Fruit fly (Drosophila melanogaster) whole organism, embryonic: ENCODE measurements around the gene Rab5.

ENCODE experiments used
- Antp ChIP-seq: fragments of 200-800 bp; sonication (Bioruptor generic); optimal IDR thresholded peaks from 3 replicates; lab custom pipeline; 2016; ENCODE audit warnings: missing biosample characterization, missing genetic modification characterization
- BtbVII ChIP-seq: fragments of 200-800 bp; sonication (Bioruptor generic); optimal IDR thresholded peaks from 3 replicates; lab custom pipeline; 2017; ENCODE audit warnings: missing biosample characterization, mild to moderate bottlenecking, missing genetic modification characterization
- CG10321 ChIP-seq: fragments of 200-800 bp; sonication (Bioruptor generic); IDR thresholded peaks from 2 replicates; pipeline ENCODE4 v1.3.6; 2022; ENCODE audit warnings: missing biosample characterization, missing genetic modification characterization
- CG10462 ChIP-seq: fragments of 200-800 bp; sonication (Bioruptor generic); optimal IDR thresholded peaks from 2 replicates; lab custom pipeline; 2016; ENCODE audit warnings: missing biosample characterization, missing genetic modification characterization
- CG10565 ChIP-seq: fragments of 200-800 bp; sonication (Bioruptor generic); optimal IDR thresholded peaks from 3 replicates; lab custom pipeline; 2016; ENCODE audit warnings: missing biosample characterization, mild to moderate bottlenecking, missing genetic modification characterization
- CG12219 ChIP-seq: fragments of 200-800 bp; sonication (Bioruptor generic); optimal IDR thresholded peaks from 3 replicates; lab custom pipeline; 2018; ENCODE audit warnings: missing biosample characterization, mild to moderate bottlenecking, missing genetic modification characterization
- CG15514 ChIP-seq: fragments of 200-800 bp; sonication (Bioruptor generic); optimal IDR thresholded peaks from 3 replicates; lab custom pipeline; 2017; ENCODE audit warnings: missing biosample characterization, missing genetic modification characterization, mild to moderate bottlenecking, moderate library complexity, missing genetic modification reagents
- CG15601 ChIP-seq: fragments of 200-800 bp; sonication (Bioruptor generic); optimal IDR thresholded peaks from 3 replicates; lab custom pipeline; 2019; ENCODE audit warnings: missing biosample characterization, mild to moderate bottlenecking, missing genetic modification characterization, moderate library complexity
- CG15696 ChIP-seq: fragments of 200-800 bp; sonication (Bioruptor generic); optimal IDR thresholded peaks from 2 replicates; lab custom pipeline; 2019; ENCODE audit warnings: missing biosample characterization, mild to moderate bottlenecking, missing genetic modification characterization, moderate library complexity
- CG17186 ChIP-seq: fragments of 200-800 bp; sonication (Bioruptor generic); optimal IDR thresholded peaks from 3 replicates; lab custom pipeline; 2017; ENCODE audit warnings: missing biosample characterization, missing genetic modification reagents, missing genetic modification characterization
- CG17361 ChIP-seq: fragments of 200-800 bp; sonication (Bioruptor generic); IDR thresholded peaks from 3 replicates; pipeline ENCODE4 v1.3.6; 2022; ENCODE audit warnings: missing biosample characterization, missing genetic modification characterization
- CG17568 ChIP-seq: fragments of 200-800 bp; sonication (Bioruptor generic); optimal IDR thresholded peaks from 2 replicates; lab custom pipeline; 2018; ENCODE audit warnings: missing biosample characterization, mild to moderate bottlenecking, missing genetic modification characterization, moderate library complexity
- CG2712 ChIP-seq: fragments of 200-800 bp; optimal IDR thresholded peaks from 3 replicates; lab custom pipeline; 2019; ENCODE audit warnings: missing biosample characterization, mild to moderate bottlenecking, missing genetic modification characterization, moderate library complexity
- CG30403 ChIP-seq: fragments of 200-800 bp; sonication (Bioruptor generic); optimal IDR thresholded peaks from 3 replicates; lab custom pipeline; 2016; ENCODE audit warnings: missing biosample characterization, missing genetic modification characterization
- CG31224 ChIP-seq: fragments of 200-800 bp; sonication (Bioruptor generic); IDR thresholded peaks from 2 replicates; pipeline ENCODE4 v1.3.6; 2022; ENCODE audit warnings: missing biosample characterization, missing genetic modification characterization
- CG32532 ChIP-seq: fragments of 200-800 bp; sonication (Bioruptor generic); IDR thresholded peaks from 2 replicates; pipeline ENCODE4 v1.3.6; 2022; ENCODE audit warnings: missing biosample characterization, missing genetic modification characterization
- CG4360 ChIP-seq: fragments of 200-800 bp; sonication (Bioruptor generic); IDR thresholded peaks from 2 replicates; pipeline ENCODE4 v1.3.6; 2022; ENCODE audit warnings: missing biosample characterization, missing genetic modification characterization
- CG4404 ChIP-seq: fragments of 200-800 bp; sonication (Bioruptor generic); IDR thresholded peaks from 2 replicates; pipeline ENCODE4 v1.3.6; 2022; ENCODE audit warnings: missing biosample characterization, missing genetic modification characterization
- CG7556 ChIP-seq: fragments of 200-800 bp; sonication (Bioruptor generic); optimal IDR thresholded peaks from 2 replicates; lab custom pipeline; 2017; ENCODE audit warnings: missing biosample characterization, mild to moderate bottlenecking, missing genetic modification characterization
- CG8924 ChIP-seq: fragments of 200-800 bp; optimal IDR thresholded peaks from 3 replicates; lab custom pipeline; 2019; ENCODE audit warnings: missing biosample characterization, mild to moderate bottlenecking, missing genetic modification characterization, moderate library complexity
- D ChIP-seq, 2 experiments: fragments of 200-800 bp in 1 of 2; fragments of >200 bp in 1 of 2; sonication (Bioruptor generic) in 1 of 2; optimal IDR thresholded peaks; 2 replicates in 1 of 2; 3 replicates in 1 of 2; lab custom pipeline; 2017; ENCODE audit warnings: mild to moderate bottlenecking in 1 of 2, missing biosample characterization in 1 of 2, missing genetic modification characterization in 1 of 2, missing genetic modification reagents in 1 of 2
- D19A ChIP-seq: fragments of 200-800 bp; optimal IDR thresholded peaks from 3 replicates; lab custom pipeline; 2019; ENCODE audit warnings: missing biosample characterization, mild to moderate bottlenecking, missing genetic modification characterization, moderate library complexity
- Doc2 ChIP-seq: fragments of 200-800 bp; sonication (Bioruptor generic); IDR thresholded peaks from 2 replicates; pipeline ENCODE4 v1.3.6; 2022; ENCODE audit warnings: missing biosample characterization, missing genetic modification characterization
- Doc3 ChIP-seq: fragments of 200-800 bp; sonication (Bioruptor generic); IDR thresholded peaks from 3 replicates; pipeline ENCODE4 v1.3.6; 2022; ENCODE audit warnings: missing biosample characterization, missing genetic modification characterization; ENCODE audit not compliant: partially characterized antibody
- Ets65A ChIP-seq: fragments of 200-800 bp; sonication (Bioruptor generic); peaks from one replicate; lab custom pipeline; 2016; ENCODE audit warnings: missing biosample characterization, missing genetic modification characterization
- Fer2 ChIP-seq: fragments of 200-800 bp; sonication (Bioruptor generic); optimal IDR thresholded peaks from 2 replicates; lab custom pipeline; 2018; ENCODE audit warnings: missing biosample characterization, mild to moderate bottlenecking, missing genetic modification characterization, moderate library complexity
- Hsf ChIP-seq: fragments of 200-800 bp; sonication (Bioruptor generic); optimal IDR thresholded peaks from 3 replicates; lab custom pipeline; 2016; ENCODE audit warnings: missing biosample characterization, missing genetic modification characterization
- Neu2 ChIP-seq: fragments of 200-800 bp; sonication (Bioruptor generic); optimal IDR thresholded peaks from 3 replicates; lab custom pipeline; 2016; ENCODE audit warnings: missing biosample characterization, missing genetic modification characterization, borderline replicate concordance
- NfI ChIP-seq: fragments of 200-800 bp; sonication (Bioruptor generic); optimal IDR thresholded peaks from 3 replicates; lab custom pipeline; 2018; ENCODE audit warnings: missing biosample characterization, mild to moderate bottlenecking, missing genetic modification characterization, moderate library complexity
- Oaz ChIP-seq: fragments of 200-800 bp; sonication (Bioruptor generic); IDR thresholded peaks from 2 replicates; pipeline ENCODE4 v1.3.6; 2022; ENCODE audit warnings: missing biosample characterization, missing genetic modification characterization
- Taf1 ChIP-seq: fragments of 200-800 bp; sonication (Bioruptor generic); IDR thresholded peaks from 2 replicates; pipeline ENCODE4 v1.3.6; 2022; ENCODE audit warnings: missing biosample characterization, missing genetic modification characterization
- bowl ChIP-seq: fragments of 200-800 bp; sonication (Bioruptor generic); IDR thresholded peaks from 2 replicates; pipeline ENCODE4 v1.3.6; 2022; ENCODE audit warnings: missing biosample characterization, missing genetic modification characterization
- bsh ChIP-seq, 2 experiments: fragments of 200-800 bp; sonication (Bioruptor generic); optimal IDR thresholded peaks; 2 replicates each; lab custom pipeline; 2017 to 2018; ENCODE audit warnings: mild to moderate bottlenecking in 2 of 2, missing biosample characterization in 2 of 2, missing genetic modification characterization in 2 of 2, moderate library complexity in 1 of 2
- cas ChIP-seq: fragments of 200-800 bp; sonication (Bioruptor generic); IDR thresholded peaks from 2 replicates; pipeline ENCODE4 v1.3.6; 2022; ENCODE audit warnings: missing biosample characterization, missing genetic modification characterization
- cg ChIP-seq: fragments of 200-800 bp; sonication (Bioruptor generic); optimal IDR thresholded peaks from 3 replicates; lab custom pipeline; 2019; ENCODE audit warnings: missing biosample characterization, mild to moderate bottlenecking, missing genetic modification characterization, moderate library complexity
- chif ChIP-seq, 2 experiments: fragments of 200-800 bp; sonication (Bioruptor generic); optimal IDR thresholded peaks; 3 replicates each; lab custom pipeline; 2016; ENCODE audit warnings: missing biosample characterization in 2 of 2, missing genetic modification characterization in 2 of 2
- dm ChIP-seq: fragments of 200-800 bp; sonication (Bioruptor generic); optimal IDR thresholded peaks from 3 replicates; lab custom pipeline; 2016; ENCODE audit warnings: missing biosample characterization, missing genetic modification characterization
- emc ChIP-seq: fragments of 200-800 bp; sonication (Bioruptor generic); optimal IDR thresholded peaks from 2 replicates; lab custom pipeline; 2016; ENCODE audit warnings: missing biosample characterization, missing genetic modification characterization
- fd64A ChIP-seq: fragments of 200-800 bp; sonication (Bioruptor generic); optimal IDR thresholded peaks from 3 replicates; lab custom pipeline; 2018; ENCODE audit warnings: missing biosample characterization, mild to moderate bottlenecking, missing genetic modification characterization
- gsb-n ChIP-seq: fragments of 200-800 bp; sonication (Bioruptor generic); optimal IDR thresholded peaks from 3 replicates; lab custom pipeline; 2018; ENCODE audit warnings: missing biosample characterization, mild to moderate bottlenecking, missing genetic modification characterization
- h ChIP-seq: fragments of >200 bp; optimal IDR thresholded peaks from 2 replicates; lab custom pipeline; 2017
- mam ChIP-seq: fragments of 200-800 bp; sonication (Bioruptor generic); optimal IDR thresholded peaks from 3 replicates; lab custom pipeline; 2016; ENCODE audit warnings: missing biosample characterization, missing genetic modification characterization
- oc ChIP-seq: fragments of 200-800 bp; sonication (Bioruptor generic); optimal IDR thresholded peaks from 2 replicates; lab custom pipeline; 2018; ENCODE audit warnings: missing biosample characterization, mild to moderate bottlenecking, missing genetic modification characterization, moderate library complexity
- odd ChIP-seq: fragments of 200-800 bp; sonication (Bioruptor generic); optimal IDR thresholded peaks from 2 replicates; lab custom pipeline; 2017; ENCODE audit warnings: missing biosample characterization, mild to moderate bottlenecking, missing genetic modification characterization
- pum ChIP-seq: fragments of 200-800 bp; sonication (Bioruptor generic); optimal IDR thresholded peaks from 2 replicates; lab custom pipeline; 2016; ENCODE audit warnings: missing biosample characterization, missing genetic modification characterization
- sim ChIP-seq: fragments of 200-800 bp; sonication (Bioruptor generic); IDR thresholded peaks from 2 replicates; pipeline ENCODE4 v1.3.6; 2022; ENCODE audit warnings: missing biosample characterization, missing genetic modification characterization
- sqz ChIP-seq: fragments of 200-800 bp; sonication (Bioruptor generic); optimal IDR thresholded peaks from 3 replicates; lab custom pipeline; 2018; ENCODE audit warnings: missing biosample characterization, mild to moderate bottlenecking, missing genetic modification characterization
- stc ChIP-seq: fragments of 200-800 bp; sonication (Bioruptor generic); IDR thresholded peaks from 2 replicates; pipeline ENCODE4 v1.3.6; 2022; ENCODE audit warnings: missing biosample characterization, missing genetic modification characterization

Rab5 gene

dm6 chr2L:2373818-2374746 is 9.0 kb upstream of the Rab5 start, which contains the start of the genes CG3609 and CG15390 (continued):
- peak; percentile 58 for TF ChIP-seq oc (tag; lab: Kevin White, UChicago)
- peak; percentile 22 for TF ChIP-seq BtbVII
- peak; percentile 50 for TF ChIP-seq stc (GFP tag; lab: Robert Waterston, UW)
- peak; percentile 79 for TF ChIP-seq sqz (GFP tag; lab: Kevin White, UChicago)
- peak; percentile 47 for TF ChIP-seq Taf1 (GFP tag; lab: Robert Waterston, UW)
- TF ChIP-seq Oaz: peak; percentile 39
- TF ChIP-seq CG10565 (GFP tag; lab: Kevin White, UChicago): no peak
- TF ChIP-seq CG17568 (GFP tag; lab: Kevin White, UChicago): peak; percentile 79
- peak; percentile 80 for TF ChIP-seq CG15514 (GFP tag; lab: Kevin White, UChicago)
- TF ChIP-seq emc (GFP tag; lab: Kevin White, UChicago): peak; percentile 78
- TF ChIP-seq CG30403 (GFP tag; lab: Kevin White, UChicago): peak; percentile 85
- no peak for TF ChIP-seq CG4360 (GFP tag; lab: Robert Waterston, UW)
- TF ChIP-seq CG12219 (GFP tag; lab: Kevin White, UChicago): peak; percentile 76
- peak; percentile 86 for TF ChIP-seq CG8924 (tag; lab: Kevin White, UChicago)
- peak; percentile 54 for TF ChIP-seq gsb-n
- TF ChIP-seq Doc2 (GFP tag; lab: Robert Waterston, UW): no peak
- TF ChIP-seq fd64A (GFP tag; lab: Kevin White, UChicago): no peak
- TF ChIP-seq cg (GFP tag; lab: Kevin White, UChicago): peak; percentile 52
- TF ChIP-seq Fer2 (tag; lab: Kevin White, UChicago): peak; percentile 42
- peak; percentile 95 for TF ChIP-seq dm (GFP tag; lab: Kevin White, UChicago)
- peak; percentile 85 for TF ChIP-seq CG7556 (GFP tag; lab: Kevin White, UChicago)
- TF ChIP-seq Antp: peak; percentile 94
- no peak for TF ChIP-seq Doc3 (GFP tag; lab: Robert Waterston, UW)
- TF ChIP-seq chif (GFP tag; optimal IDR thresholded peaks at IDR 0.05; lab: Kevin White, UChicago): peak; percentile 77 to 89
- TF ChIP-seq CG4404 (GFP tag; lab: Robert Waterston, UW): peak; percentile 51
- peak; percentile 22 for TF ChIP-seq CG15601 (tag; lab: Kevin White, UChicago)
- TF ChIP-seq CG17186: peak; percentile 35
- TF ChIP-seq Neu2 (GFP tag; lab: Kevin White, UChicago): no peak
- TF ChIP-seq CG2712 (tag; lab: Kevin White, UChicago): peak; percentile 64
- TF ChIP-seq NfI (GFP tag; lab: Kevin White, UChicago): peak; percentile 86
- peak; percentile 91 for TF ChIP-seq CG32532 (GFP tag; lab: Robert Waterston, UW)
- peak; percentile 69; the same call in 2 of the 3 replicates for TF ChIP-seq CG17361
- TF ChIP-seq mam (GFP tag; lab: Kevin White, UChicago): peak; percentile 89
- peak; percentile 81 for TF ChIP-seq CG10462
- peak; percentile 97 for TF ChIP-seq Ets65A
- TF ChIP-seq CG15696 (tag; lab: Kevin White, UChicago): peak; percentile 61
- no peak for TF ChIP-seq h (lab: Kevin White, UChicago)
- TF ChIP-seq D19A: peak; percentile 53
- TF ChIP-seq CG10321 (GFP tag; lab: Robert Waterston, UW): 0 out of 2 replicates have a peak, but pooled peaks have one; percentile 13
- peak; percentile 29; the same call in 1 of the 2 replicates for TF ChIP-seq bowl (GFP tag; lab: Robert Waterston, UW)
- TF ChIP-seq cas (GFP tag; lab: Robert Waterston, UW): peak; percentile 47; the same call in 1 of the 2 replicates
- peak; percentile 73 for TF ChIP-seq pum (GFP tag; lab: Kevin White, UChicago)
- TF ChIP-seq odd (GFP tag; lab: Kevin White, UChicago): peak; percentile 3
- TF ChIP-seq Hsf (GFP tag; lab: Kevin White, UChicago): peak; percentile 89
- TF ChIP-seq sim: peak; percentile 51; the same call in 1 of the 2 replicates
- peak; percentile 70 for TF ChIP-seq CG31224 (GFP tag; lab: Robert Waterston, UW)
- TF ChIP-seq D (optimal IDR thresholded peaks at IDR 0.05; lab: Kevin White, UChicago): no peak
- TF ChIP-seq D (GFP tag; optimal IDR thresholded peaks at IDR 0.05; lab: Kevin White, UChicago): peak; percentile 2
- peak; percentile 68 to 79 for TF ChIP-seq bsh (GFP tag; optimal IDR thresholded peaks at IDR 0.05; lab: Kevin White, UChicago)
